Fruit fly (Drosophila melanogaster): ENCODE results near the gene Gss2.

Gene Gss2

dm6 chrX:17857809-17858208 is 41.7 kb upstream of the Gss2 start:
- no peak for TF ChIP-seq CG34224 (GFP tag; IDR thresholded peaks at IDR 0.05; ENCODE audit: partially characterized antibody)
- TF ChIP-seq lola (GFP tag; optimal IDR thresholded peaks at IDR 0.05) = no peak
- no peak for TF ChIP-seq Xrp1 (GFP tag; IDR thresholded peaks at IDR 0.05)
- peak; percentile 55 for TF ChIP-seq CG10267 (tag; optimal IDR thresholded peaks at IDR 0.05)
- TF ChIP-seq CG8281 (tag; optimal IDR thresholded peaks at IDR 0.05) = no peak
- TF ChIP-seq stwl (tag; optimal IDR thresholded peaks at IDR 0.05) = peak; percentile 48
- peak; percentile 46 for TF ChIP-seq MBD-R2 (GFP tag; IDR thresholded peaks at IDR 0.05)
- no peak for TF ChIP-seq CG4617 (GFP tag; optimal IDR thresholded peaks at IDR 0.05; ENCODE audit: borderline replicate concordance)
- TF ChIP-seq Chrac-16 (GFP tag; optimal IDR thresholded peaks at IDR 0.05) = no peak
- peak; percentile 57 for TF ChIP-seq Med (GFP tag)
- TF ChIP-seq kay (GFP tag; optimal IDR thresholded peaks at IDR 0.05) = no peak
- TF ChIP-seq sna (GFP tag; IDR thresholded peaks at IDR 0.05; ENCODE audit: partially characterized antibody) = no peak
- no peak for TF ChIP-seq crol (GFP tag; IDR thresholded peaks at IDR 0.05)
- TF ChIP-seq so (GFP tag; IDR thresholded peaks at IDR 0.05) = no peak
- no peak for TF ChIP-seq exex (tag; optimal IDR thresholded peaks at IDR 0.05)
- no peak for TF ChIP-seq chm (GFP tag; IDR thresholded peaks at IDR 0.05)
- TF ChIP-seq twi (tag; optimal IDR thresholded peaks at IDR 0.05) = no peak
- TF ChIP-seq bowl (GFP tag; IDR thresholded peaks at IDR 0.05) = 0 out of 2 replicates have a peak, but pooled peaks have one; percentile 17

- TF ChIP-seq CG8924 (tag; optimal IDR thresholded peaks at IDR 0.05) = peak; percentile 47
- TF ChIP-seq Fer3 (tag; optimal IDR thresholded peaks at IDR 0.05) = no peak
- TF ChIP-seq CG33557 (GFP tag; optimal IDR thresholded peaks at IDR 0.05) = peak; percentile 22
- TF ChIP-seq fd96Cb (tag; optimal IDR thresholded peaks at IDR 0.05) = no peak
- no peak for TF ChIP-seq Atf3 (GFP tag; optimal IDR thresholded peaks at IDR 0.05)
- no peak for TF ChIP-seq CG4820 (GFP tag; optimal IDR thresholded peaks at IDR 0.05)
- TF ChIP-seq CG10267 (tag; optimal IDR thresholded peaks at IDR 0.05) = peak; percentile 52
- TF ChIP-seq trem (tag; optimal IDR thresholded peaks at IDR 0.05) = peak; percentile 68
- no peak for TF ChIP-seq CG10209 (GFP tag; optimal IDR thresholded peaks at IDR 0.05)
- no peak for TF ChIP-seq CG9817 (tag; optimal IDR thresholded peaks at IDR 0.05)
- no peak for TF ChIP-seq zfh1 (GFP tag; IDR thresholded peaks at IDR 0.05)
- peak; percentile 27 for TF ChIP-seq CG17829 (tag; optimal IDR thresholded peaks at IDR 0.05)
- no peak for TF ChIP-seq CG31441 (GFP tag; IDR thresholded peaks at IDR 0.05)
- no peak for TF ChIP-seq HLH3B (GFP tag; IDR thresholded peaks at IDR 0.05)
- no peak for TF ChIP-seq Fer2 (tag; optimal IDR thresholded peaks at IDR 0.05)
- TF ChIP-seq gcm2 (GFP tag; optimal IDR thresholded peaks at IDR 0.05) = no peak
- TF ChIP-seq CG11398 (GFP tag; optimal IDR thresholded peaks at IDR 0.05) = no peak
- no peak for TF ChIP-seq CG16779 (GFP tag; IDR thresholded peaks at IDR 0.05)
- no peak for TF ChIP-seq hbn (GFP tag; IDR thresholded peaks at IDR 0.05; ENCODE audit: partially characterized antibody)
- peak; percentile 74 for TF ChIP-seq MBD-R2 (GFP tag; IDR thresholded peaks at IDR 0.05)
- TF ChIP-seq row (GFP tag; IDR thresholded peaks at IDR 0.05) = peak; percentile 64
- TF ChIP-seq gfzf (GFP tag; optimal IDR thresholded peaks at IDR 0.05) = peak; percentile 68
- TF ChIP-seq BtbVII (GFP tag; optimal IDR thresholded peaks at IDR 0.05) = no peak
- no peak for TF ChIP-seq CG7963 (GFP tag; IDR thresholded peaks at IDR 0.05; ENCODE audit: partially characterized antibody)
- no peak for TF ChIP-seq hth (optimal IDR thresholded peaks at IDR 0.05)
- TF ChIP-seq Doc2 (GFP tag; IDR thresholded peaks at IDR 0.05) = no peak
- no peak for TF ChIP-seq crc (GFP tag; optimal IDR thresholded peaks at IDR 0.05)
- no peak for TF ChIP-seq Hr3 (GFP tag; optimal IDR thresholded peaks at IDR 0.05)
- peak; percentile 1 for TF ChIP-seq B-H2 (GFP tag; optimal IDR thresholded peaks at IDR 0.05)
- 0 out of 2 replicates have a peak, but pooled peaks have one; percentile 18 for TF ChIP-seq unc-4 (GFP tag; IDR thresholded peaks at IDR 0.05; ENCODE audit: partially characterized antibody)
- TF ChIP-seq CG2120 (GFP tag; optimal IDR thresholded peaks at IDR 0.05) = peak; percentile 41
- TF ChIP-seq CG7271 (tag; optimal IDR thresholded peaks at IDR 0.05) = no peak
- peak; percentile 20 for TF ChIP-seq Hsf (GFP tag; optimal IDR thresholded peaks at IDR 0.05)
- peak; percentile 45 for TF ChIP-seq Fer1 (GFP tag; optimal IDR thresholded peaks at IDR 0.05)
- TF ChIP-seq CG4617 (GFP tag; optimal IDR thresholded peaks at IDR 0.05; ENCODE audit: borderline replicate concordance) = peak; percentile 28
Observed at dm6 chrX:17860711-17861110, 38.8 kb upstream of the Gss2 start, which contains the start of the genes Arp8 and CG6769. TSS of gene Arp8 (minus strand) at chrX:17860800. TSS of gene CG6769 (plus strand) at chrX:17861002.
